Fruit fly (Drosophila melanogaster) whole organism, embryonic: Measurements from ENCODE around the gene Phae2.

Source experiments
- B-H1 ChIP-seq: fragments of 200-800 bp; sonication (Bioruptor generic); IDR thresholded peaks from 3 replicates; pipeline ENCODE4 v1.3.6; 2022; ENCODE audit warnings: missing biosample characterization, missing genetic modification characterization
- B-H2 ChIP-seq: fragments of 200-800 bp; sonication (Bioruptor generic); optimal IDR thresholded peaks from 2 replicates; lab custom pipeline; 2018; ENCODE audit warnings: missing biosample characterization, mild to moderate bottlenecking, missing genetic modification characterization
- CG10267 ChIP-seq: fragments of 200-800 bp; sonication (Bioruptor generic); optimal IDR thresholded peaks from 2 replicates; lab custom pipeline; 2018; ENCODE audit warnings: missing biosample characterization, mild to moderate bottlenecking, missing genetic modification characterization, moderate library complexity
- CG10321 ChIP-seq: fragments of 200-800 bp; sonication (Bioruptor generic); IDR thresholded peaks from 2 replicates; pipeline ENCODE4 v1.3.6; 2022; ENCODE audit warnings: missing biosample characterization, missing genetic modification characterization
- CG11504 ChIP-seq: fragments of 200-800 bp; sonication (Bioruptor generic); optimal IDR thresholded peaks from 3 replicates; lab custom pipeline; 2019; ENCODE audit warnings: missing biosample characterization, mild to moderate bottlenecking, missing genetic modification characterization, moderate library complexity
- CG11560 ChIP-seq: fragments of 200-800 bp; sonication (Bioruptor generic); IDR thresholded peaks from 3 replicates; pipeline ENCODE4 v1.3.6; 2022; ENCODE audit warnings: missing biosample characterization, missing genetic modification characterization
- CG12391 ChIP-seq: fragments of 200-800 bp; sonication (Bioruptor generic); optimal IDR thresholded peaks from 3 replicates; lab custom pipeline; 2018; ENCODE audit warnings: missing biosample characterization, mild to moderate bottlenecking, missing genetic modification characterization, moderate library complexity
- CG16815 ChIP-seq: fragments of 200-800 bp; sonication (Bioruptor generic); optimal IDR thresholded peaks from 3 replicates; lab custom pipeline; 2017; ENCODE audit warnings: missing biosample characterization, mild to moderate bottlenecking, missing genetic modification characterization
- CG17385 ChIP-seq: fragments of 200-800 bp; sonication (Bioruptor generic); optimal IDR thresholded peaks from 3 replicates; lab custom pipeline; 2018; ENCODE audit warnings: missing biosample characterization, mild to moderate bottlenecking, missing genetic modification characterization
- CG1832 ChIP-seq: fragments of 200-800 bp; sonication (Bioruptor generic); optimal IDR thresholded peaks from 2 replicates; lab custom pipeline; 2017; ENCODE audit warnings: missing biosample characterization, mild to moderate bottlenecking, missing genetic modification characterization, inconsistent platforms
- CG18599 ChIP-seq: fragments of 200-800 bp; sonication (Bioruptor generic); optimal IDR thresholded peaks from 3 replicates; lab custom pipeline; 2017; ENCODE audit warnings: missing biosample characterization, missing genetic modification characterization, mild to moderate bottlenecking, moderate library complexity, missing genetic modification reagents
- CG2129 ChIP-seq: fragments of 200-800 bp; sonication (Bioruptor generic); IDR thresholded peaks from 2 replicates; pipeline ENCODE4 v1.3.6; 2022; ENCODE audit warnings: missing biosample characterization, missing genetic modification characterization; ENCODE audit not compliant: partially characterized antibody
- CG2712 ChIP-seq: fragments of 200-800 bp; optimal IDR thresholded peaks from 3 replicates; lab custom pipeline; 2019; ENCODE audit warnings: missing biosample characterization, mild to moderate bottlenecking, missing genetic modification characterization, moderate library complexity
- CG3163 ChIP-seq: fragments of 200-800 bp; sonication (Bioruptor generic); optimal IDR thresholded peaks from 3 replicates; lab custom pipeline; 2016; ENCODE audit warnings: missing biosample characterization, missing genetic modification characterization
- CG3407 ChIP-seq: fragments of 200-800 bp; sonication (Bioruptor generic); optimal IDR thresholded peaks from 2 replicates; lab custom pipeline; 2018; ENCODE audit warnings: missing biosample characterization, mild to moderate bottlenecking, missing genetic modification characterization
- CG34224 ChIP-seq: fragments of 200-800 bp; sonication (Bioruptor generic); IDR thresholded peaks from 3 replicates; pipeline ENCODE4 v1.3.6; 2022; ENCODE audit warnings: missing biosample characterization, missing genetic modification characterization; ENCODE audit not compliant: partially characterized antibody
- CG6854 ChIP-seq: fragments of 200-800 bp; sonication (Bioruptor generic); optimal IDR thresholded peaks from 3 replicates; lab custom pipeline; 2017; ENCODE audit warnings: missing biosample characterization, mild to moderate bottlenecking, missing genetic modification characterization
- CG7271 ChIP-seq: fragments of 200-800 bp; sonication (Bioruptor generic); optimal IDR thresholded peaks from 2 replicates; lab custom pipeline; 2018; ENCODE audit warnings: missing biosample characterization, mild to moderate bottlenecking, missing genetic modification characterization, moderate library complexity
- CG7556 ChIP-seq: fragments of 200-800 bp; sonication (Bioruptor generic); optimal IDR thresholded peaks from 2 replicates; lab custom pipeline; 2017; ENCODE audit warnings: missing biosample characterization, mild to moderate bottlenecking, missing genetic modification characterization
- CG7745 ChIP-seq: fragments of 200-800 bp; sonication (Bioruptor generic); optimal IDR thresholded peaks from 2 replicates; lab custom pipeline; 2018; ENCODE audit warnings: missing biosample characterization, mild to moderate bottlenecking, missing genetic modification characterization, moderate library complexity
- CG8089 ChIP-seq: fragments of 200-800 bp; sonication (Bioruptor generic); optimal IDR thresholded peaks from 3 replicates; lab custom pipeline; 2016; ENCODE audit warnings: missing biosample characterization, missing genetic modification characterization
- CG9876 ChIP-seq: fragments of 200-800 bp; sonication (Bioruptor generic); optimal IDR thresholded peaks from 2 replicates; lab custom pipeline; 2016; ENCODE audit warnings: missing biosample characterization, missing genetic modification characterization
- CoRest ChIP-seq: fragments of 200-800 bp; sonication (Bioruptor generic); optimal IDR thresholded peaks from 3 replicates; lab custom pipeline; 2018; ENCODE audit warnings: missing biosample characterization, mild to moderate bottlenecking, missing genetic modification characterization, moderate library complexity
- Doc3 ChIP-seq: fragments of 200-800 bp; sonication (Bioruptor generic); IDR thresholded peaks from 3 replicates; pipeline ENCODE4 v1.3.6; 2022; ENCODE audit warnings: missing biosample characterization, missing genetic modification characterization; ENCODE audit not compliant: partially characterized antibody
- Hey ChIP-seq: fragments of 200-800 bp; sonication (Bioruptor generic); optimal IDR thresholded peaks from 3 replicates; lab custom pipeline; 2018; ENCODE audit warnings: missing biosample characterization, mild to moderate bottlenecking, missing genetic modification characterization
- Hsf ChIP-seq: fragments of 200-800 bp; sonication (Bioruptor generic); optimal IDR thresholded peaks from 3 replicates; lab custom pipeline; 2016; ENCODE audit warnings: missing biosample characterization, missing genetic modification characterization
- Oli ChIP-seq: fragments of 200-800 bp; sonication (Bioruptor generic); optimal IDR thresholded peaks from 2 replicates; lab custom pipeline; 2018; ENCODE audit warnings: missing biosample characterization, mild to moderate bottlenecking, missing genetic modification characterization, moderate library complexity
- Ptx1 ChIP-seq: fragments of 200-800 bp; sonication (Bioruptor generic); IDR thresholded peaks from 2 replicates; pipeline ENCODE4 v1.3.6; 2022; ENCODE audit warnings: missing biosample characterization, missing genetic modification characterization
- Ravus ChIP-seq: fragments of 200-800 bp; sonication (Bioruptor generic); IDR thresholded peaks from 2 replicates; pipeline ENCODE4 v1.3.6; 2022; ENCODE audit warnings: missing biosample characterization, missing genetic modification characterization
- Scr ChIP-seq: fragments of 200-800 bp; sonication (Bioruptor generic); IDR thresholded peaks from 2 replicates; pipeline ENCODE4 v1.3.6; 2022; ENCODE audit warnings: missing biosample characterization, missing genetic modification characterization; ENCODE audit not compliant: partially characterized antibody
- Sry-β ChIP-seq: fragments of 200-800 bp; sonication (Bioruptor generic); optimal IDR thresholded peaks from 2 replicates; lab custom pipeline; 2018; ENCODE audit warnings: missing biosample characterization, mild to moderate bottlenecking, missing genetic modification characterization, moderate library complexity
- Sry-δ ChIP-seq: fragments of 200-800 bp; sonication (Bioruptor generic); optimal IDR thresholded peaks from 2 replicates; lab custom pipeline; 2016; ENCODE audit warnings: missing biosample characterization, missing genetic modification characterization
- Tbp ChIP-seq: fragments of >200 bp; optimal IDR thresholded peaks from 2 replicates; lab custom pipeline; 2018; ENCODE audit warnings: missing biosample characterization, missing genetic modification characterization
- az2 ChIP-seq: fragments of 200-800 bp; sonication (Bioruptor generic); optimal IDR thresholded peaks from 3 replicates; lab custom pipeline; 2016; ENCODE audit warnings: missing biosample characterization, missing genetic modification characterization
- bab2 ChIP-seq: fragments of 200-800 bp; sonication (Bioruptor generic); optimal IDR thresholded peaks from 2 replicates; lab custom pipeline; 2016; ENCODE audit warnings: missing biosample characterization, missing genetic modification characterization
- bcd ChIP-seq: fragments of 200-800 bp; sonication (Bioruptor generic); optimal IDR thresholded peaks from 2 replicates; lab custom pipeline; 2017; ENCODE audit warnings: missing biosample characterization, mild to moderate bottlenecking, missing genetic modification characterization
- br ChIP-seq: fragments of >200 bp; optimal IDR thresholded peaks from 2 replicates; lab custom pipeline; 2017
- emc ChIP-seq: fragments of 200-800 bp; sonication (Bioruptor generic); optimal IDR thresholded peaks from 2 replicates; lab custom pipeline; 2016; ENCODE audit warnings: missing biosample characterization, missing genetic modification characterization
- fd102C ChIP-seq: fragments of 200-800 bp; sonication (Bioruptor generic); optimal IDR thresholded peaks from 2 replicates; lab custom pipeline; 2018; ENCODE audit warnings: missing biosample characterization, mild to moderate bottlenecking, missing genetic modification characterization, moderate library complexity
- nmo ChIP-seq: fragments of 200-800 bp; sonication (Bioruptor generic); optimal IDR thresholded peaks from 2 replicates; lab custom pipeline; 2018; ENCODE audit warnings: missing biosample characterization, mild to moderate bottlenecking, missing genetic modification characterization, moderate library complexity
- pb ChIP-seq: fragments of 200-800 bp; sonication (Bioruptor generic); optimal IDR thresholded peaks from 3 replicates; lab custom pipeline; 2016; ENCODE audit warnings: missing biosample characterization, missing genetic modification characterization
- pfk ChIP-seq: fragments of 200-800 bp; sonication (Bioruptor generic); optimal IDR thresholded peaks from 2 replicates; lab custom pipeline; 2018; ENCODE audit warnings: missing biosample characterization, mild to moderate bottlenecking, missing genetic modification characterization, moderate library complexity
- pho ChIP-seq: fragments of 200-800 bp; sonication (Bioruptor generic); optimal IDR thresholded peaks from 2 replicates; lab custom pipeline; 2016; ENCODE audit warnings: missing biosample characterization, missing genetic modification characterization
- pzg ChIP-seq: fragments of 200-800 bp; sonication (Bioruptor generic); optimal IDR thresholded peaks from 3 replicates; lab custom pipeline; 2018; ENCODE audit warnings: missing biosample characterization, mild to moderate bottlenecking, missing genetic modification characterization, moderate library complexity
- ro ChIP-seq: fragments of 200-800 bp; sonication (Bioruptor generic); IDR thresholded peaks from 2 replicates; pipeline ENCODE4 v1.3.6; 2022; ENCODE audit warnings: missing biosample characterization, missing genetic modification characterization
- sc ChIP-seq, 3 experiments: fragments of >200 bp in 2 of 3; fragments of 200-800 bp in 1 of 3; sonication (Bioruptor generic) in 1 of 3; optimal IDR thresholded peaks; 2 replicates in 2 of 3; 3 replicates in 1 of 3; lab custom pipeline; 2017; ENCODE audit warnings: mild to moderate bottlenecking in 1 of 3, missing biosample characterization in 1 of 3, missing genetic modification characterization in 1 of 3, missing genetic modification reagents in 1 of 3
- sna ChIP-seq: fragments of 200-800 bp; sonication (Bioruptor generic); IDR thresholded peaks from 2 replicates; pipeline ENCODE4 v1.3.6; 2022; ENCODE audit warnings: missing biosample characterization, missing genetic modification characterization; ENCODE audit not compliant: partially characterized antibody
- toy ChIP-seq: fragments of 200-800 bp; sonication (Bioruptor generic); IDR thresholded peaks from 2 replicates; pipeline ENCODE4 v1.3.6; 2022; ENCODE audit warnings: missing biosample characterization, missing genetic modification characterization
- vvl ChIP-seq: fragments of 200-800 bp; sonication (Bioruptor generic); IDR thresholded peaks from 2 replicates; pipeline ENCODE4 v1.3.6; 2022; ENCODE audit warnings: missing biosample characterization, missing genetic modification characterization

Gene Phae2

dm6 chr2L:12108779-12109564, 1.9 kb upstream of the Phae2 start, which contains the start of the genes Rab6 and Phae1 (continued):
- no peak for TF ChIP-seq CG11504 (tag; lab: Kevin White, UChicago)
- no peak for TF ChIP-seq CG6854 (GFP tag; lab: Kevin White, UChicago)
- TF ChIP-seq pho (GFP tag; lab: Kevin White, UChicago) = no peak
- TF ChIP-seq CG1832 (GFP tag; lab: Kevin White, UChicago) = no peak
- peak; percentile 36; the same call in 1 of the 2 replicates for TF ChIP-seq vvl (GFP tag; lab: Robert Waterston, UW)
- peak; percentile 84 for TF ChIP-seq Scr
- TF ChIP-seq B-H2 (GFP tag; lab: Kevin White, UChicago) = no peak
- no peak for TF ChIP-seq Sry-β (GFP tag; lab: Kevin White, UChicago)
- TF ChIP-seq CoRest = peak; percentile 12
- TF ChIP-seq CG12391 (tag; lab: Kevin White, UChicago) = peak; percentile 20
- TF ChIP-seq emc (GFP tag; lab: Kevin White, UChicago) = no peak
- TF ChIP-seq Ravus (GFP tag; lab: Robert Waterston, UW) = no peak
- no peak for TF ChIP-seq Ptx1 (GFP tag; lab: Robert Waterston, UW)
- no peak for TF ChIP-seq pb (GFP tag; lab: Kevin White, UChicago)
- TF ChIP-seq ro (GFP tag; lab: Robert Waterston, UW) = no peak
- TF ChIP-seq CG8089 (GFP tag; lab: Kevin White, UChicago) = no peak
- no peak for TF ChIP-seq CG7271 (tag; lab: Kevin White, UChicago)
- no peak for TF ChIP-seq B-H1 (GFP tag; lab: Robert Waterston, UW)
- peak; percentile 55; the same call in 1 of the 2 replicates for TF ChIP-seq CG2129 (GFP tag; lab: Robert Waterston, UW)
- peak; percentile 56 for TF ChIP-seq CG10267 (tag; lab: Kevin White, UChicago)
- TF ChIP-seq pfk (GFP tag; lab: Kevin White, UChicago) = no peak
- TF ChIP-seq az2 = no peak
- TF ChIP-seq CG18599 (GFP tag; lab: Kevin White, UChicago) = no peak
- TF ChIP-seq bab2 (GFP tag; lab: Kevin White, UChicago) = no peak
- no peak for TF ChIP-seq br (lab: Kevin White, UChicago)
- TF ChIP-seq CG7745 = no peak
- TF ChIP-seq sc (optimal IDR thresholded peaks at IDR 0.05; lab: Kevin White, UChicago) = no peak
- TF ChIP-seq sc (GFP tag; optimal IDR thresholded peaks at IDR 0.05; lab: Kevin White, UChicago) = no peak
- TF ChIP-seq Hey (tag; lab: Kevin White, UChicago) = peak; percentile 50
- TF ChIP-seq CG17385 (GFP tag; lab: Kevin White, UChicago) = peak; percentile 97
- TF ChIP-seq CG7556 (GFP tag; lab: Kevin White, UChicago) = no peak
- peak; percentile 71 for TF ChIP-seq CG34224
- peak; percentile 74; the same call in 2 of the 3 replicates for TF ChIP-seq Doc3 (GFP tag; lab: Robert Waterston, UW)
- TF ChIP-seq Hsf (GFP tag; lab: Kevin White, UChicago) = no peak
- TF ChIP-seq CG3407 = no peak
- peak; percentile 83; the same call in 2 of the 3 replicates for TF ChIP-seq CG11560
- TF ChIP-seq Oli (tag; lab: Kevin White, UChicago) = no peak
- TF ChIP-seq bcd (GFP tag; lab: Kevin White, UChicago) = no peak
- peak; percentile 77 for TF ChIP-seq sna
- no peak for TF ChIP-seq CG10321 (GFP tag; lab: Robert Waterston, UW)
- TF ChIP-seq fd102C (GFP tag; lab: Kevin White, UChicago) = no peak
- peak; percentile 44 for TF ChIP-seq nmo (GFP tag; lab: Kevin White, UChicago)
- TF ChIP-seq toy (GFP tag; lab: Robert Waterston, UW) = no peak
- no peak for TF ChIP-seq CG16815 (GFP tag; lab: Kevin White, UChicago)
- TF ChIP-seq pzg (GFP tag; lab: Kevin White, UChicago) = peak; percentile 80
- TF ChIP-seq CG3163 (GFP tag; lab: Kevin White, UChicago) = no peak
- peak; percentile 34 for TF ChIP-seq CG2712 (tag; lab: Kevin White, UChicago)
- TF ChIP-seq CG9876 (GFP tag; lab: Kevin White, UChicago) = no peak
- TF ChIP-seq Tbp (GFP tag; lab: Kevin White, UChicago) = no peak
- TF ChIP-seq Sry-δ (GFP tag; lab: Kevin White, UChicago) = peak; percentile 70
